Worm (Caenorhabditis elegans): ENCODE data around the gene F38B6.6.
A peak's percentile ranks its signal among the peaks of the same experiment; 100 is the strongest.

The F38B6.6 gene

DNA sequence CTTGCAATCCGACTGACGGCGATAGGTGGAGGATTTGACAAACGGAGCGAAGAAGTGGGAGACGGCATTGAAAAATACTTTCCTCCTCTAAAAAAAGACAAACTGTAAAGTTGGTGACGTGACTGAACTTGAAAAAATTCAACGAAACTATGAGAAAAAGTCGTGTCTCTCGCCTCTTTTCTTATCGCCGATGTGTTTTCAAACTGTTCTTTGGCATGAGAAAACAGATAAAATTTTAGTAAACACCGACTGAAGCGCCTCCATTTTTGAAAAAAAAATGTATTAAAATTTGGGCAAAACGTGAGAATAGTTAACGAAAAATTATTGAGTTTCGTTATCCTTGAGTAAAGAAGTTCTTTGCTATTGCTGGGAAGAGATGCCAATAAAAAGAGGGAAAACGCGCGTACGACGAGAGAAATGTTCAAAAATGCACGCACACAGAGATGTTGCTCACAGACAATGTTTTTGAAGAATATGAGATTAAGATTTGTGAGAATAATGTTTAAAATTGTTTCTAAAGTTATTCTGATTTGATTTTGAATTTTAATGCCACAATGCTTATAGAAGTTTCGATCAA lies 39.0 kb upstream of the F38B6.6 start (continued):
- TF ChIP-seq elt-1 (tag; optimal IDR thresholded peaks at IDR 0.05), result no peak
- no peak for TF ChIP-seq skn-1 (tag; optimal IDR thresholded peaks at IDR 0.05)
- no peak for TF ChIP-seq unc-39 (tag; optimal IDR thresholded peaks at IDR 0.05)
- TF ChIP-seq sem-4 (tag; optimal IDR thresholded peaks at IDR 0.05), result no peak
- TF ChIP-seq snpc-4 (tag; optimal IDR thresholded peaks at IDR 0.05), result no peak
- no peak for TF ChIP-seq ztf-4 (tag; optimal IDR thresholded peaks at IDR 0.05)
- TF ChIP-seq nhr-11 (tag; optimal IDR thresholded peaks at IDR 0.05), result no peak
- no peak for TF ChIP-seq nhr-12 (tag; optimal IDR thresholded peaks at IDR 0.05)
- no peak for TF ChIP-seq lin-11 (tag; optimal IDR thresholded peaks at IDR 0.05)
- no peak for TF ChIP-seq aly-2 (tag; optimal IDR thresholded peaks at IDR 0.05)
- TF ChIP-seq gmeb-1 (tag; optimal IDR thresholded peaks at IDR 0.05), result no peak
- TF ChIP-seq alr-1 (tag; optimal IDR thresholded peaks at IDR 0.05), result no peak
- TF ChIP-seq ama-1 (optimal IDR thresholded peaks at IDR 0.05), result no peak
- no peak for TF ChIP-seq mab-5 (tag; optimal IDR thresholded peaks at IDR 0.05)

DNA sequence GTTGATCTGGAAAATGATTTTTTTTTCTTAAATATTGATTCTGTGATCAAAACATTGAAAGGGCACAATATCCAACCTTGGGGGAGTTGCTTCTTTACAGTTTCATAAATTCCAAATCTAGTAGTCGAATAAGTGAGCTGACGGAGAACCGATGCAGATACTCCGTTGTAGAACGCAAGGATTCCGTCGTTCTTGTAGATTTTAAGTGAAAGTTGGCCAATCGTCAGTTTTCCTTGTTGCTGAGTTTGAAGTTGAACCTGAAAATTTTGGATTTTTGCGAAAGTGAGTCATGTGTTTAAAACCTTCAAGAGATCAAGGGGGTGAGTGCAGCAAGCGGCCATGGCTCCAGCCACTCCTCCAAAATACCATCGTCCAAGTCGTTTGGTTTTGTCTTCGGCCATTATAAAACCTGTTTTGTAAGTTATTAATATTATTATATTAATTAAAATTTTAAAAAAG lies 35.4 kb upstream of the F38B6.6 start, which contains the start of gene slc-25A10:
Gene slc-25A10, minus strand, starts transcription at position 409 of the 459 bp plus-strand sequence.
- no peak for TF ChIP-seq nhr-77 (tag; optimal IDR thresholded peaks at IDR 0.05)

DNA sequence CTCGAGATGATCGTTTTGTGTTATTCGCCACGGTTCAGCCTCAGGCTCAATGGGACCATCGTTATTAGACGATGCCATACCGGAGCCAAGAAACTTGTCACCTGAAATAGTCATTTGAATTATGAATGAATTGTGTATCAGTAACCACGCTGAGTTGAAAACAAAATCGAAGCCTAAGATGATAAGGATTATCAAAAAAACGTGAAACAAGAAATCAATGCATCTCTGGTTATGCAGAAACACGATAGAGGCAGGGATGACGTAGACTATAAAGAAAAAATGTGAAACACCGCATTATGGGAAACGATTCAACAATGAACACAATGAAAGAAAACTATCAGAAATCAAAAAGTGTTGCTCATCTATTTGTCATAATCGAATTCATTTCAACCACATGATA lies 33.1 kb upstream of the F38B6.6 start, which contains the start of gene smf-1:
Gene smf-1, minus strand, starts transcription at position 101 of the 400 bp plus-strand sequence.
- TF ChIP-seq crh-2 (tag; optimal IDR thresholded peaks at IDR 0.05), result no peak
- peak; percentile 10 for TF ChIP-seq nhr-25 (tag; optimal IDR thresholded peaks at IDR 0.05)

DNA sequence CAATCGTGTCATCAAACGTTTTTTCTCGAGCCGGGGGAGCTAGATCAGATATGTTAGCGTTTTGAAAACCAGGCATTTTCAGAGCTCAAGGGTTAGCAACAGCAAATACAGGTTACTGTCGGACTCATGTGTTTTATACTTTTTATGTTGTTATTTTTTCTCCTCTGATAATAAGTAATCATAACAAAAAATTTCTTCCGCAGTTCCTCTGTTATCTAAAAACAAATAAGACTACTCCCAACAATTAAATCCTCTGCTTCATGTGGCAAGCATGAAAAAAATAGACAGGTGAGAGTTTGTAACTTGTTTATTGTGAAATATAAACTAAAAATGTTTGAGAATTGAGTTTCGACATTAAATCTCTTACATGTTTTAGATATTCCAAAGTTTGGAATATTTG lies 28.7 kb upstream of the F38B6.6 start, which contains the start of gene smf-2:
Gene smf-2, minus strand, starts transcription at position 101 of the 400 bp plus-strand sequence.
- TF ChIP-seq ZK546.5 (tag; optimal IDR thresholded peaks at IDR 0.05) (no peak), crh-2 (tag; optimal IDR thresholded peaks at IDR 0.05) (no peak), nhr-12 (tag; optimal IDR thresholded peaks at IDR 0.05) (no peak), mab-5 (tag; optimal IDR thresholded peaks at IDR 0.05) (no peak)

DNA sequence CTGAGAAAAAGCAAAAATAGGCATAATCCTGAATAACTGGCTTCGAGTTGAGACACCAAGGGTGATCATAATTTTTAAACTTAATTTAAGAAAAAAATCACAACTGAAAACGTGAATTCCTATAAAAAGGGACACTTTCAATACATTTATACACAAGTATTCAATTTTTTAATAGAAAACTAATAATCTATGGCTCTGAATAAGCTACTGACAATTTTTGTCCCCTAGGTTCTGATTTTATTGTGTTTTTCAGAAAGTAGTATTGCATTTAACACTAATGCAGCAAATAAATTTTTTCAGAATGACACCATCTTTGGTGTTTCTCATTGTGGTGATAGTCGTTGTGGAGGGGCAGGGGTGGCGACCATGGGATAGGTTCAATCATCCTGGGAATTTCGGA lies 23.4 kb upstream of the F38B6.6 start, which contains the start of gene nas-11:
Gene nas-11, plus strand, starts transcription at position 301 of the 400 bp plus-strand sequence.
- TF ChIP-seq nhr-11 (tag; optimal IDR thresholded peaks at IDR 0.05) (no peak), ztf-11 (tag; optimal IDR thresholded peaks at IDR 0.05) (no peak), nhr-21 (tag; optimal IDR thresholded peaks at IDR 0.05) (no peak), mbf-1 (tag; optimal IDR thresholded peaks at IDR 0.05) (no peak), sem-4 (tag; optimal IDR thresholded peaks at IDR 0.05) (no peak), ztf-4 (tag; optimal IDR thresholded peaks at IDR 0.05) (no peak), aly-2 (tag; optimal IDR thresholded peaks at IDR 0.05) (no peak), nhr-129 (tag; optimal IDR thresholded peaks at IDR 0.05) (no peak), elt-3 (tag; optimal IDR thresholded peaks at IDR 0.05) (no peak), nhr-12 (tag; optimal IDR thresholded peaks at IDR 0.05) (no peak), nhr-237 (tag; optimal IDR thresholded peaks at IDR 0.05) (no peak), unc-55 (GFP tag; optimal IDR thresholded peaks at IDR 0.05) (no peak)

DNA sequence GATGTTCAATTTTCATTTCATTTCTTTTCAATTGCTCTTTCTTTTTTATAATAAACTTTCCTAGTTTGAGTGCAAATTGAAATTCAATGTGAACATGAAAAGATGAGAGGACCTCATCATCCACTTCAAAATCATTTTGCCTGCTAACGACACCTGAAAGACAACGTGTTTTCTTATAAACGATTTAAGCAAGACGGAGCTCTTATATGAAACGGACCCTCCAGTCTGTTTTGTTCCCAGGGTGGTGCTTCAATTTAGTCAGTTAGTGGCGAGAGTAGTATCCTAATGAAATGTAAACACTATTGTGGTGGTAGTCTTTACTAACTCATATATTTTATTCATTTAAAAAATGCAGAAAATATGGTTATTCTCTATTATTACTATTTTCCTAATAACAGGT lies 19.4 kb upstream of the F38B6.6 start, which contains the start of gene acr-3:
Gene acr-3, plus strand, starts transcription at position 301 of the 400 bp plus-strand sequence.
- TF ChIP-seq sem-4 (tag; optimal IDR thresholded peaks at IDR 0.05) (no peak), unc-39 (tag; optimal IDR thresholded peaks at IDR 0.05) (no peak), mab-5 (tag; optimal IDR thresholded peaks at IDR 0.05) (no peak), mbf-1 (tag; optimal IDR thresholded peaks at IDR 0.05) (no peak), mdl-1 (tag; optimal IDR thresholded peaks at IDR 0.05) (no peak), C34F6.9 (tag; optimal IDR thresholded peaks at IDR 0.05) (no peak), ztf-1 (GFP tag; conservative IDR thresholded peaks at IDR 0.05) (no peak), dmd-4 (tag; optimal IDR thresholded peaks at IDR 0.05) (no peak), nhr-11 (tag; optimal IDR thresholded peaks at IDR 0.05) (no peak)

DNA sequence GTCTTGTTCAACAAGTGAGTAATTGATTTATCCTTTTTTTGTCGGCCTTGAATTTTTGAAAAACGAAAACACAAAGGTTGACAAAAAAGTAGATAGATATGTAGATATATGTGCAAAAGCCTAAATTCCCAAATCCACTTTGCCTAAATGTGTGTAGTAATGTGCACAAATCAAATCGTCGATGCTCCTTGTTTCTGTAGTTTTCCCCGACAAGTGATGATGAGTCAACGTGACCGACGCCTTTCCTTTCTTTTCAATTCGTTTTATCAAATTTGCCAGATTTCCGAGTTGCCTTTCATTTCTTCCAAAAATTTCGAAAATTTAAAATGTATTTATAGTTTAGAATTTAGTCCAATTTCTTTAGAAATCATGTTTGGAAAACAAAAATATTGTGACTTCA lies 15.3 kb upstream of the F38B6.6 start:
- TF ChIP-seq fos-1 (tag; optimal IDR thresholded peaks at IDR 0.05), result no peak
- peak; percentile 25 for TF ChIP-seq sma-9 (GFP tag; optimal IDR thresholded peaks at IDR 0.05)
- no peak for TF ChIP-seq sma-9 (tag; optimal IDR thresholded peaks at IDR 0.05)
